Worm (Caenorhabditis elegans): ENCODE data around the gene dnsn-1.

DNA sequence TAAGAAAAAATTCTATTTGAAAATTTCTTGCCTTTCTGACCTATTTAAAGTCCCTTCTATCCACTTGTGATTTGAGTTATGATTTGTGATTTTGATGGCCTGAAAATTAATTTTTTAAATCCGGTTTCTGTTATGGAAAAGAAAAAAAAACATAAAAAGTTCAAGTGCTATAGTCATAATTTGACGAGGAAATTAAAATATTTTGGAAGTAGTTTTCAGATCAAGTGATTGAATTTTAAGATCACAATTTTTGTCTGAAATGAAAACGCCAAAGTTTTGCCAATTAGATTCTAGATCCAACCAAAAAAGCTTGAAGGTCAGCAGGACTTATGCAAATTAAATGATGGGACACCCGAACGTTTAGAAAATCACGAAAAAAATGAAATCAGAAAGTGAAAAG is 43.3 kb downstream of the dnsn-1 start, which contains the start of gene ptr-3:
- TF ChIP-seq klf-2 (GFP tag; conservative IDR thresholded peaks at IDR 0.05), result no peak
- TF ChIP-seq med-1 (GFP tag; optimal IDR thresholded peaks at IDR 0.05; ENCODE audit: insufficient read depth), result no peak
- no peak for TF ChIP-seq ztf-23 (GFP tag; IDR thresholded peaks at IDR 0.05)
- TF ChIP-seq ztf-29 (GFP tag; IDR thresholded peaks at IDR 0.05), result no peak
- TF ChIP-seq flt-1 (GFP tag; IDR thresholded peaks at IDR 0.05), result no peak
- no peak for TF ChIP-seq T22C8.4 (GFP tag; IDR thresholded peaks at IDR 0.05)
- no peak for TF ChIP-seq ref-1 (GFP tag; conservative IDR thresholded peaks at IDR 0.05)

Data from whole organism, midembryonic.